Worm (Caenorhabditis elegans) whole organism, young adult: ENCODE data around the gene ZK643.2.

Source experiments
- K12H6.12 ChIP-seq: fragments of 200-800 bp; sonication (Bioruptor generic); optimal IDR thresholded peaks from 2 replicates; lab custom pipeline; 2018; ENCODE audit warnings: mild to moderate bottlenecking, missing genetic modification characterization, missing compliant biosample characterization
- unc-62 ChIP-seq: fragments of 150-350 bp; optimal IDR thresholded peaks from 2 replicates; lab custom pipeline; 2014; ENCODE audit warnings: missing biosample characterization, missing genetic modification reagents, missing genetic modification characterization

DNA sequence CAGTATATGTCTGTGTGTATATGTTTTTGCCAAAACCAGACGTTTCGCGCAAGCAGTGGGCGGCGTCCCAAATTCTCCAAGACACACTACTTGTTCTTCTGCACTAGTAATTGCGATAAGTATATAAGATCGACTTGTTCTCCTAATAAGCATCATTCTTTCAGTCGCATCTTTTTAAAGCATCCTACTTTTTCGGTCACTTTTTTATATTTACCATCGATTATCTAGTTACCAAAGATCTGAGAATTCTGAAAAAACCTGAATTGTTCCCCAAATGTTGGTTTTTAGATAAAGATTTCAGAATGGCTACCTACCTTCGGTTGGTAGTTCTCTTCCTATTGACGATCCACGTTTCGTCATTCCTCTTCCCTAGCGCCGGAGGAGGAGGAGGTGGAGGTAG is 5.7 kb downstream of the ZK643.2 start, which contains the start of gene grl-25:
- TF ChIP-seq unc-62 (GFP tag; lab: Kevin White, UChicago) (no peak), K12H6.12 (tag; lab: Kevin White, UChicago) (no peak)
